Worm (Caenorhabditis elegans) whole organism, late embryonic: ENCODE measurements around the gene clec-4.

Experiments used
- ama-1 ChIP-seq: fragments of 150-350 bp; optimal IDR thresholded peaks from 2 replicates; lab custom pipeline; 2014
- fkh-10 ChIP-seq: fragments of 150-350 bp; optimal IDR thresholded peaks from 2 replicates; lab custom pipeline; 2014; ENCODE audit warnings: missing biosample characterization, missing genetic modification reagents, missing genetic modification characterization
- pqm-1 ChIP-seq: sonication (generic microtip); optimal IDR thresholded peaks from 2 replicates; lab custom pipeline; 2016; ENCODE audit warnings: missing genetic modification characterization, missing compliant biosample characterization

DNA sequence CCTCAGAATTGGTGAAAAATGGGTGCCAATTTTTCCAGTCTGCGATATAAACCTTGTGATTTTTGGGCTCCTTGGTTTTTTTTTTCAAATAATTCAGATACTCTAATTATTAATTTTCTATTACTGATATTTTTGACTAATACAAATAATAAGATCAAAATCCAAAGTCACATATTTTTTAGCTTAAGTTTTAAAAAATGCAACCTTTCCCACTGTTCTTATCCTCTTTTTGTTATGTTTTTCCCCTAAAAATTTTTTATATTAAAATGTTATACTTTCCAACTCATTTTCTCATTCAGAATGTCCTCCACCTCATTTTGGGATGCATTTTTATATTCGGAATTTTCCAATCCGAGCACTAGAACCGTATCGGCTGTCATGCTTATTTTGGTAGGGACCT, 50.0 kb downstream of the clec-4 start, which contains the start of gene srx-120:
- TF ChIP-seq pqm-1 (tag; lab: Kevin White, UChicago) (no peak), ama-1 (no peak), fkh-10 (GFP tag; lab: Kevin White, UChicago) (no peak)
